Fruit fly (Drosophila melanogaster): ENCODE measurements around the gene RpS13.

The RpS13 gene

dm6 chr2L:8399863-8400598 lies 35.6 kb upstream of the RpS13 start, which contains the start of gene CG31898 (continued):
- no peak for TF ChIP-seq CG14441 (GFP tag; IDR thresholded peaks at IDR 0.05)
- TF ChIP-seq crc (GFP tag; optimal IDR thresholded peaks at IDR 0.05), result no peak
- peak; percentile 23 for TF ChIP-seq CG10267 (tag; optimal IDR thresholded peaks at IDR 0.05)
- TF ChIP-seq CG15514 (GFP tag; optimal IDR thresholded peaks at IDR 0.05), result peak; percentile 16
- no peak for TF ChIP-seq eve (GFP tag; optimal IDR thresholded peaks at IDR 0.05)
- TF ChIP-seq da (GFP tag; optimal IDR thresholded peaks at IDR 0.05), result no peak
- TF ChIP-seq bbx (GFP tag; IDR thresholded peaks at IDR 0.05; ENCODE audit: partially characterized antibody), result peak; percentile 9; the same call in 1 of the 2 replicates
- no peak for TF ChIP-seq chinmo (GFP tag; IDR thresholded peaks at IDR 0.05; ENCODE audit: partially characterized antibody)
- TF ChIP-seq sc (optimal IDR thresholded peaks at IDR 0.05), result no peak
- TF ChIP-seq sc (GFP tag; optimal IDR thresholded peaks at IDR 0.05), result no peak
- TF ChIP-seq Xbp1 (GFP tag; optimal IDR thresholded peaks at IDR 0.05), result no peak
- no peak for TF ChIP-seq corto (GFP tag; optimal IDR thresholded peaks at IDR 0.05)
- TF ChIP-seq Camta (GFP tag; optimal IDR thresholded peaks at IDR 0.05), result no peak
- TF ChIP-seq CG10209 (GFP tag; optimal IDR thresholded peaks at IDR 0.05), result no peak
- no peak for TF ChIP-seq Atf3 (GFP tag; optimal IDR thresholded peaks at IDR 0.05)
- no peak for TF ChIP-seq CG17612 (GFP tag; IDR thresholded peaks at IDR 0.05)
- no peak for TF ChIP-seq CG7556 (GFP tag; optimal IDR thresholded peaks at IDR 0.05)
- peak; percentile 76 for TF ChIP-seq CG2116 (GFP tag; optimal IDR thresholded peaks at IDR 0.05)
- no peak for TF ChIP-seq YL-1 (GFP tag; optimal IDR thresholded peaks at IDR 0.05)
- TF ChIP-seq fd102C (GFP tag; optimal IDR thresholded peaks at IDR 0.05), result no peak
- no peak for TF ChIP-seq CG15073 (GFP tag; optimal IDR thresholded peaks at IDR 0.05)
- no peak for TF ChIP-seq grn (GFP tag; optimal IDR thresholded peaks at IDR 0.05)
- TF ChIP-seq CG2120 (GFP tag; optimal IDR thresholded peaks at IDR 0.05), result no peak
- TF ChIP-seq slp2 (GFP tag; optimal IDR thresholded peaks at IDR 0.05), result no peak
- no peak for TF ChIP-seq zfh1 (GFP tag; IDR thresholded peaks at IDR 0.05)
- TF ChIP-seq CG17361 (GFP tag; IDR thresholded peaks at IDR 0.05), result 0 out of 3 replicates have a peak, but pooled peaks have one; percentile 10
- no peak for TF ChIP-seq sob (GFP tag; IDR thresholded peaks at IDR 0.05)
- TF ChIP-seq CG6683 (GFP tag; optimal IDR thresholded peaks at IDR 0.05), result no peak
- no peak for TF ChIP-seq twi (tag; optimal IDR thresholded peaks at IDR 0.05)
- no peak for TF ChIP-seq CG7745 (tag; optimal IDR thresholded peaks at IDR 0.05)
- TF ChIP-seq Ets97D (GFP tag; optimal IDR thresholded peaks at IDR 0.05), result no peak
- TF ChIP-seq Jarid2 (GFP tag; optimal IDR thresholded peaks at IDR 0.05), result no peak
- TF ChIP-seq sr (GFP tag; IDR thresholded peaks at IDR 0.05), result no peak
- TF ChIP-seq peb (GFP tag; IDR thresholded peaks at IDR 0.05), result no peak
- no peak for TF ChIP-seq CG7357 (GFP tag; IDR thresholded peaks at IDR 0.05)
- no peak for TF ChIP-seq dpn (GFP tag; optimal IDR thresholded peaks at IDR 0.05)
- TF ChIP-seq pzg (GFP tag; optimal IDR thresholded peaks at IDR 0.05), result peak; percentile 43
- TF ChIP-seq pita (GFP tag; optimal IDR thresholded peaks at IDR 0.05), result no peak
- TF ChIP-seq CG13424 (tag; optimal IDR thresholded peaks at IDR 0.05), result no peak
- TF ChIP-seq Elba2 (GFP tag; optimal IDR thresholded peaks at IDR 0.05), result no peak
- no peak for TF ChIP-seq pnt (GFP tag; optimal IDR thresholded peaks at IDR 0.05)
- TF ChIP-seq Dll (GFP tag; IDR thresholded peaks at IDR 0.05; ENCODE audit: partially characterized antibody), result peak; percentile 52; the same call in 2 of the 4 replicates
- no peak for TF ChIP-seq CG1832 (GFP tag; optimal IDR thresholded peaks at IDR 0.05)
- no peak for TF ChIP-seq CG12104 (GFP tag; optimal IDR thresholded peaks at IDR 0.05)
- no peak for TF ChIP-seq dmrt11E (tag; optimal IDR thresholded peaks at IDR 0.05)
- TF ChIP-seq Dref (GFP tag; IDR thresholded peaks at IDR 0.05), result peak; percentile 78
- no peak for TF ChIP-seq Nf-YB (GFP tag; optimal IDR thresholded peaks at IDR 0.05)
- TF ChIP-seq NC2α (GFP tag; optimal IDR thresholded peaks at IDR 0.05), result no peak
- peak; percentile 31; the same call in 1 of the 2 replicates for TF ChIP-seq CG13287 (GFP tag; IDR thresholded peaks at IDR 0.05; ENCODE audit: partially characterized antibody)
- no peak for TF ChIP-seq Sox100B (GFP tag; optimal IDR thresholded peaks at IDR 0.05)

Data from whole organism, embryonic.